Worm (Caenorhabditis elegans) whole organism, L1 larva: ENCODE results near the gene R04D3.2.

Experiments
- aha-1 ChIP-seq: fragments of 150-350 bp; optimal IDR thresholded peaks from 2 replicates; lab custom pipeline; 2014; ENCODE audit warnings: missing biosample characterization, missing genetic modification characterization
- egl-27 ChIP-seq, 2 experiments: fragments of 150-350 bp in 1 of 2; sonication (generic microtip); optimal IDR thresholded peaks; 3 replicates each; lab custom pipeline; 2017 to 2018; ENCODE audit warnings: missing biosample characterization in 2 of 2, missing genetic modification characterization in 2 of 2, missing genetic modification reagents in 2 of 2
- nhr-84 ChIP-seq: sonication (generic microtip); optimal IDR thresholded peaks from 2 replicates; lab custom pipeline; 2017; ENCODE audit warnings: missing biosample characterization, missing genetic modification characterization

DNA sequence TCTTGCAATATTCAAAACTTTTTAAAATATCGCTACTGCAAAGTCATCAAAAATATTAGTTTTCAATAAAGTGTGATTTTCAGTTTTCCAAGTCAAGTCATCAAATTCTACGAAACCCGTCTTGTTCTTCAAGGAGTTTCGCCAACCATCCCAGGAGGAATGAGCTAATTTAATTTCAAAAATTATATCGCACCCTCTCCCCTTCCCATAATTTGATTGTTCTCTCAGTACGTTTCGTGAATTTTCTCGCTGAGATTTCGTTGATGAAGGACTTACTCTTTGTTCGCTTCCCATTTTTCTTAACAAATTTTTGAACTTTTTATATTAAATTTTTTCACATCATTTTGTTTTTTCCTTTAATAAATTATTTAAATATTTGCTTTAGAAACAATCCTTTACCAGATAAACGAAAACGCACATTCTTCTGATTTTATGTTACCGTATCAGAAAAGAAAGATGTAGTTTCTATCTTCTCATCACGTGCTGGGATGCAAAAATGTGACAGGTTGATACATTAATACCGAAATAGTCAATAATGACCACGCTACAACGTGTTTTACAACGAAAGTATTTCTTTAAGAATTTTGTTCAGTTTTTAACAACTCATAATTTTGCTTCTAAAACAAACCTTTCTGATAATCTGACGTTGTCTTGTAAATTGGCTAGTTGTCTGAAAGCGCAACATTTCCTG lies 39.6 kb downstream of the R04D3.2 start:
- TF ChIP-seq nhr-84 (tag; lab: Kevin White, UChicago) (no peak), aha-1 (tag; lab: Kevin White, UChicago) (no peak), egl-27 (tag; optimal IDR thresholded peaks at IDR 0.05; lab: Kevin White, UChicago) (no peak)
